Fruit fly (Drosophila melanogaster): ENCODE results near the gene Gagr.

The Gagr gene

dm6 chr3L:16408609-16409439 is 14.4 kb downstream of the Gagr start (continued):
- peak; percentile 36 for TF ChIP-seq CG18476 (GFP tag; optimal IDR thresholded peaks at IDR 0.05)
- no peak for TF ChIP-seq Dek (tag; optimal IDR thresholded peaks at IDR 0.05)
- peak; percentile 32 for TF ChIP-seq YL-1 (GFP tag; optimal IDR thresholded peaks at IDR 0.05)
- peak; percentile 40 for TF ChIP-seq CG10543 (GFP tag; optimal IDR thresholded peaks at IDR 0.05)
- peak; percentile 50 for TF ChIP-seq Atf3 (GFP tag; optimal IDR thresholded peaks at IDR 0.05)
- no peak for TF ChIP-seq oc (tag; optimal IDR thresholded peaks at IDR 0.05)
- peak; percentile 41 for TF ChIP-seq Camta (GFP tag; optimal IDR thresholded peaks at IDR 0.05)
- TF ChIP-seq ato (GFP tag; IDR thresholded peaks at IDR 0.05; ENCODE audit: partially characterized antibody): no peak
- TF ChIP-seq zf30C (GFP tag; optimal IDR thresholded peaks at IDR 0.05): peak; percentile 93
- no peak for TF ChIP-seq ftz-f1 (GFP tag; optimal IDR thresholded peaks at IDR 0.05)
- no peak for TF ChIP-seq Bgb (GFP tag; IDR thresholded peaks at IDR 0.05; ENCODE audit: partially characterized antibody)
- 0 out of 2 replicates have a peak, but pooled peaks have one; percentile 23 for TF ChIP-seq CG31441 (GFP tag; IDR thresholded peaks at IDR 0.05)
- TF ChIP-seq dpn (GFP tag; optimal IDR thresholded peaks at IDR 0.05): peak in 1 of 2 experiments; percentile 25
- TF ChIP-seq CG30020 (tag; optimal IDR thresholded peaks at IDR 0.05): no peak
- TF ChIP-seq Xbp1 (GFP tag; optimal IDR thresholded peaks at IDR 0.05): no peak
- no peak for TF ChIP-seq CG12299 (tag; optimal IDR thresholded peaks at IDR 0.05)
- peak in 1 of 2 experiments; percentile 76 for TF ChIP-seq Hr51 (GFP tag; optimal IDR thresholded peaks at IDR 0.05)
- no peak for TF ChIP-seq CG12155 (GFP tag; optimal IDR thresholded peaks at IDR 0.05)
- no peak for TF ChIP-seq unc-4 (GFP tag; IDR thresholded peaks at IDR 0.05; ENCODE audit: partially characterized antibody)
- no peak for TF ChIP-seq sob (GFP tag; IDR thresholded peaks at IDR 0.05)
- peak; percentile 48 for TF ChIP-seq CG1603 (tag; optimal IDR thresholded peaks at IDR 0.05)
- no peak for TF ChIP-seq eve (GFP tag; optimal IDR thresholded peaks at IDR 0.05)
- peak; percentile 11 for TF ChIP-seq HHEX (GFP tag; optimal IDR thresholded peaks at IDR 0.05)
- no peak for TF ChIP-seq Stat92E (GFP tag; optimal IDR thresholded peaks at IDR 0.05)
- TF ChIP-seq CG7372 (GFP tag; IDR thresholded peaks at IDR 0.05): no peak
- no peak for TF ChIP-seq Eip74EF (GFP tag; optimal IDR thresholded peaks at IDR 0.05)
- peak; percentile 22 for TF ChIP-seq CG10979 (tag; optimal IDR thresholded peaks at IDR 0.05)
- TF ChIP-seq CG7556 (GFP tag; optimal IDR thresholded peaks at IDR 0.05): no peak
- TF ChIP-seq HLH4C (GFP tag; IDR thresholded peaks at IDR 0.05; ENCODE audit: partially characterized antibody): no peak
- peak; percentile 63 for TF ChIP-seq E2f2 (GFP tag; IDR thresholded peaks at IDR 0.05)
- no peak for TF ChIP-seq insv (GFP tag; optimal IDR thresholded peaks at IDR 0.05)
- TF ChIP-seq crol (GFP tag; IDR thresholded peaks at IDR 0.05): no peak
- no peak for TF ChIP-seq lov (optimal IDR thresholded peaks at IDR 0.05)
- 0 out of 3 replicates have a peak, but pooled peaks have one; percentile 61 for TF ChIP-seq lov (GFP tag; IDR thresholded peaks at IDR 0.05)
- TF ChIP-seq nom (GFP tag; optimal IDR thresholded peaks at IDR 0.05): peak; percentile 57
- no peak for TF ChIP-seq yki (optimal IDR thresholded peaks at IDR 0.05)
- no peak for TF ChIP-seq GATAe (GFP tag; conservative IDR thresholded peaks at IDR 0.05)
- TF ChIP-seq grau (tag; optimal IDR thresholded peaks at IDR 0.05): no peak
- TF ChIP-seq sens (GFP tag): peak; percentile 96
- no peak; the same call in 2 of the 3 replicates for TF ChIP-seq CG17361 (GFP tag; IDR thresholded peaks at IDR 0.05)
- TF ChIP-seq Neu2 (GFP tag; optimal IDR thresholded peaks at IDR 0.05; ENCODE audit: borderline replicate concordance): peak; percentile 29
- no peak for TF ChIP-seq Sry-β (GFP tag; optimal IDR thresholded peaks at IDR 0.05)
- peak; percentile 54 for TF ChIP-seq CG12236 (GFP tag; optimal IDR thresholded peaks at IDR 0.05)
- no peak for TF ChIP-seq fu2 (GFP tag; optimal IDR thresholded peaks at IDR 0.05)
- TF ChIP-seq kah (GFP tag; optimal IDR thresholded peaks at IDR 0.05): peak; percentile 5
- no peak for TF ChIP-seq Ptx1 (GFP tag; IDR thresholded peaks at IDR 0.05)
- TF ChIP-seq Hr39 (optimal IDR thresholded peaks at IDR 0.05): no peak
- TF ChIP-seq gem (tag; optimal IDR thresholded peaks at IDR 0.05): peak; percentile 28
- peak; percentile 3 for TF ChIP-seq CG1602 (GFP tag; optimal IDR thresholded peaks at IDR 0.05)

Data from whole organism, embryonic.